Comparison of ENCODE assay signal across 2 fruit fly cellular contexts in the genomic region with DNA sequence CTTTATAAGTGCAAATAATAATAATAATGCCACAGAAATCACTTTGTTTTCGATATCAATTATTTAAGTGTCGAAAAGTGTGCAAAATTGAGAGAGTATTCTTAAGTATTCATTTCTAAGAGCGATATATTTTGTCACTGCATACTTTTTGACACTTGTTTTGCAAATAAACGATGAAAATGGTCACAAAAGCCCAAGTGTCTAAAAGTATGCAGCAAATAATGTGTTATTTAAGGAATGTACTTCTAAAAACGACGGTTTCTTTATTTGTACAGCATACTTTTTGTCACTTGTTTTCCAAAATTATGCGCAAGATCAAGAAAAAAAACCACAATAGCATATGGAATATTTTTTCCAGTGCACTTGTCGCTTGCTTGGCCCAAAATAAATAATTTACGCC.
TF ChIP-seq lines count a peak whose summit lies in the region.

No protein-coding gene starts in this region.

- TF ChIP-seq CTCF in whole organism, embryonic (GFP tag; optimal IDR thresholded peaks at IDR 0.05; lab: Kevin White, UChicago) = no peak

TF ChIP-seq in whole organism, adult, 20 proteins besides CTCF, POLR2A, EP300 and RAD21:
- TF ChIP-seq Clk (GFP tag; optimal IDR thresholded peaks at IDR 0.05; lab: Kevin White, UChicago) = no peak
- peak; percentile 41 for TF ChIP-seq kay (GFP tag; lab: Kevin White, UChicago; ENCODE audit: borderline replicate concordance)
TF ChIP-seq in whole organism, adult: peak in this region for 1.

TF ChIP-seq in whole organism, embryonic, 481 proteins besides CTCF, POLR2A, EP300 and RAD21:
- TF ChIP-seq YL-1 (GFP tag; optimal IDR thresholded peaks at IDR 0.05; lab: Kevin White, UChicago) = no peak
- no peak for TF ChIP-seq Oaz (GFP tag; IDR thresholded peaks at IDR 0.05; lab: Robert Waterston, UW)
- no peak for TF ChIP-seq danr (GFP tag; IDR thresholded peaks at IDR 0.05; lab: Robert Waterston, UW)
- no peak for TF ChIP-seq Dad (GFP tag; optimal IDR thresholded peaks at IDR 0.05; lab: Kevin White, UChicago)
- TF ChIP-seq eve (GFP tag; optimal IDR thresholded peaks at IDR 0.05; lab: Kevin White, UChicago) = no peak
- TF ChIP-seq CG11504 (tag; optimal IDR thresholded peaks at IDR 0.05; lab: Kevin White, UChicago) = no peak
- TF ChIP-seq CG7963 (GFP tag; IDR thresholded peaks at IDR 0.05; lab: Robert Waterston, UW; ENCODE audit: partially characterized antibody) = no peak
- no peak for TF ChIP-seq Xbp1 (GFP tag; optimal IDR thresholded peaks at IDR 0.05; lab: Kevin White, UChicago)
- TF ChIP-seq CG8290 (GFP tag; optimal IDR thresholded peaks at IDR 0.05; lab: Kevin White, UChicago) = peak; percentile 96
- peak; percentile 14 to 97 for TF ChIP-seq CG8290 (tag; optimal IDR thresholded peaks at IDR 0.05; lab: Kevin White, UChicago)
- TF ChIP-seq Aef1 (GFP tag; IDR thresholded peaks at IDR 0.05; lab: Robert Waterston, UW) = no peak
- TF ChIP-seq run (tag; optimal IDR thresholded peaks at IDR 0.05; lab: Kevin White, UChicago) = no peak
- peak; percentile 92 for TF ChIP-seq CG17612 (GFP tag; IDR thresholded peaks at IDR 0.05; lab: Robert Waterston, UW)
- TF ChIP-seq h (optimal IDR thresholded peaks at IDR 0.05; lab: Kevin White, UChicago) = no peak
- TF ChIP-seq CG14965 (GFP tag; optimal IDR thresholded peaks at IDR 0.05; lab: Kevin White, UChicago; ENCODE audit: borderline replicate concordance) = no peak
- no peak for TF ChIP-seq Lpt (GFP tag; optimal IDR thresholded peaks at IDR 0.05; lab: Kevin White, UChicago)
